Worm (Caenorhabditis elegans): Measurements from ENCODE around the gene cyp-34A6.

Gene cyp-34A6

ce11 chrV:3961235-3961634 lies at the start of gene cyp-34A6:
TSS of gene cyp-34A6 (minus strand) at chrV:3961335.
- TF ChIP-seq W03F9.2 (tag; optimal IDR thresholded peaks at IDR 0.05) (no peak), him-1 (tag; optimal IDR thresholded peaks at IDR 0.05) (no peak), dao-5 (tag; optimal IDR thresholded peaks at IDR 0.05) (no peak)

- TF ChIP-seq dao-5 (tag; optimal IDR thresholded peaks at IDR 0.05): no peak
- no peak for TF ChIP-seq W03F9.2 (tag; optimal IDR thresholded peaks at IDR 0.05)
- TF ChIP-seq him-1 (tag; optimal IDR thresholded peaks at IDR 0.05): no peak
Measured at ce11 chrV:4010170-4010569, 49.0 kb upstream of the cyp-34A6 start, which contains the start of gene srh-4. TSS of gene srh-4 (plus strand) at chrV:4010470.

ce11 chrV:4007927-4008326 lies 46.8 kb upstream of the cyp-34A6 start, which contains the start of gene srh-7:
TSS of gene srh-7 (plus strand) at chrV:4008227.
- TF ChIP-seq dao-5 (tag; optimal IDR thresholded peaks at IDR 0.05) (no peak), W03F9.2 (tag; optimal IDR thresholded peaks at IDR 0.05) (no peak), him-1 (tag; optimal IDR thresholded peaks at IDR 0.05) (no peak)

- TF ChIP-seq W03F9.2 (tag; optimal IDR thresholded peaks at IDR 0.05): no peak
Measured at ce11 chrV:4005219-4005618, 44.1 kb upstream of the cyp-34A6 start, which contains the start of gene srh-8. TSS of gene srh-8 (plus strand) at chrV:4005519.

ce11 chrV:4004577-4004976 lies 43.4 kb upstream of the cyp-34A6 start:
- no peak for TF ChIP-seq W03F9.2 (tag; optimal IDR thresholded peaks at IDR 0.05)
- no peak for TF ChIP-seq him-1 (tag; optimal IDR thresholded peaks at IDR 0.05)
- no peak for TF ChIP-seq dao-5 (tag; optimal IDR thresholded peaks at IDR 0.05)

- TF ChIP-seq W03F9.2 (tag; optimal IDR thresholded peaks at IDR 0.05) (no peak), dao-5 (tag; optimal IDR thresholded peaks at IDR 0.05) (no peak), him-1 (tag; optimal IDR thresholded peaks at IDR 0.05) (no peak)
Measured at ce11 chrV:3995838-3996237, 34.7 kb upstream of the cyp-34A6 start, which contains the start of gene srx-62. TSS of gene srx-62 (minus strand) at chrV:3995938.

- TF ChIP-seq dao-5 (tag; optimal IDR thresholded peaks at IDR 0.05): no peak
- TF ChIP-seq W03F9.2 (tag; optimal IDR thresholded peaks at IDR 0.05): no peak
- no peak for TF ChIP-seq him-1 (tag; optimal IDR thresholded peaks at IDR 0.05)
Measured at ce11 chrV:3994048-3994447, 32.9 kb upstream of the cyp-34A6 start, which contains the start of gene K09D9.9. TSS of gene K09D9.9 (minus strand) at chrV:3994148.

ce11 chrV:3992334-3992733 lies 31.2 kb upstream of the cyp-34A6 start:
- no peak for TF ChIP-seq dao-5 (tag; optimal IDR thresholded peaks at IDR 0.05)
- no peak for TF ChIP-seq W03F9.2 (tag; optimal IDR thresholded peaks at IDR 0.05)
- TF ChIP-seq him-1 (tag; optimal IDR thresholded peaks at IDR 0.05): no peak

ce11 chrV:3989070-3989469 lies 27.9 kb upstream of the cyp-34A6 start, which contains the start of gene nlp-27:
TSS of gene nlp-27 (plus strand) at chrV:3989378.
- TF ChIP-seq dao-5 (tag; optimal IDR thresholded peaks at IDR 0.05): no peak
- TF ChIP-seq W03F9.2 (tag; optimal IDR thresholded peaks at IDR 0.05): no peak
- no peak for TF ChIP-seq him-1 (tag; optimal IDR thresholded peaks at IDR 0.05)

ce11 chrV:3987616-3988015 lies 26.5 kb upstream of the cyp-34A6 start, which contains the start of gene nlp-28:
TSS of gene nlp-28 (plus strand) at chrV:3987900.
- TF ChIP-seq W03F9.2 (tag; optimal IDR thresholded peaks at IDR 0.05): no peak
- TF ChIP-seq dao-5 (tag; optimal IDR thresholded peaks at IDR 0.05): no peak
- no peak for TF ChIP-seq him-1 (tag; optimal IDR thresholded peaks at IDR 0.05)

ce11 chrV:3985104-3985503 lies 24.0 kb upstream of the cyp-34A6 start:
- no peak for TF ChIP-seq W03F9.2 (tag; optimal IDR thresholded peaks at IDR 0.05)
- no peak for TF ChIP-seq him-1 (tag; optimal IDR thresholded peaks at IDR 0.05)
- TF ChIP-seq dao-5 (tag; optimal IDR thresholded peaks at IDR 0.05): no peak

- no peak for TF ChIP-seq dao-5 (tag; optimal IDR thresholded peaks at IDR 0.05)
- TF ChIP-seq him-1 (tag; optimal IDR thresholded peaks at IDR 0.05): no peak
Measured at ce11 chrV:3984178-3984577, 23.0 kb upstream of the cyp-34A6 start, which contains the start of gene nlp-29. TSS of gene nlp-29 (plus strand) at chrV:3984425.

ce11 chrV:3981680-3982079 lies 20.5 kb upstream of the cyp-34A6 start, which contains the start of gene nlp-30:
TSS of gene nlp-30 (plus strand) at chrV:3981980.
- TF ChIP-seq him-1 (tag; optimal IDR thresholded peaks at IDR 0.05): no peak
- no peak for TF ChIP-seq W03F9.2 (tag; optimal IDR thresholded peaks at IDR 0.05)
- TF ChIP-seq dao-5 (tag; optimal IDR thresholded peaks at IDR 0.05): no peak

ce11 chrV:3980228-3980933 lies 19.2 kb upstream of the cyp-34A6 start:
- TF ChIP-seq him-1 (tag; optimal IDR thresholded peaks at IDR 0.05) (no peak), dao-5 (tag; optimal IDR thresholded peaks at IDR 0.05) (no peak), W03F9.2 (tag; optimal IDR thresholded peaks at IDR 0.05) (no peak)

- TF ChIP-seq dao-5 (tag; optimal IDR thresholded peaks at IDR 0.05) (no peak), him-1 (tag; optimal IDR thresholded peaks at IDR 0.05) (no peak), W03F9.2 (tag; optimal IDR thresholded peaks at IDR 0.05) (no peak)
Measured at ce11 chrV:3979819-3980218, 18.7 kb upstream of the cyp-34A6 start, which contains the start of gene nlp-31. TSS of gene nlp-31 (plus strand) at chrV:3980055.
